Fruit fly (Drosophila melanogaster) S2 (cell line): ENCODE results near the gene CG14810.

Experiments used
- CG8478 ChIP-seq: fragments of >200 bp; optimal IDR thresholded peaks from 2 replicates; lab custom pipeline; 2018
- CTCF ChIP-seq, 2 experiments: fragments of >200 bp; optimal IDR thresholded peaks; 2 replicates each; lab custom pipeline; 2018

- TF ChIP-seq CTCF (optimal IDR thresholded peaks at IDR 0.05; lab: Kevin White, UChicago) = no peak
- TF ChIP-seq CG8478 = no peak
These were observed 14.7 kb upstream of the CG14810 start for dm6 chrX:1834702-1835376.
